Worm (Caenorhabditis elegans): ENCODE measurements around the gene ubxn-3.

ubxn-3 gene

ce11 chrII:176622-177021 lies 43.8 kb downstream of the ubxn-3 start (continued):
- TF ChIP-seq bed-2 (GFP tag; IDR thresholded peaks at IDR 0.05) (no peak), madf-6 (GFP tag; IDR thresholded peaks at IDR 0.05) (no peak), lin-35 (GFP tag; optimal IDR thresholded peaks at IDR 0.05) (no peak), F23B12.7 (tag; optimal IDR thresholded peaks at IDR 0.05; ENCODE audit: insufficient read depth) (no peak)

- no peak for TF ChIP-seq ZK185.1 (tag; optimal IDR thresholded peaks at IDR 0.05; ENCODE audit: poor library complexity, severe bottlenecking)
- TF ChIP-seq dox-1 (GFP tag; IDR thresholded peaks at IDR 0.05), result no peak
- TF ChIP-seq ccch-3 (GFP tag; optimal IDR thresholded peaks at IDR 0.05), result no peak
- no peak for TF ChIP-seq hrde-1 (tag; optimal IDR thresholded peaks at IDR 0.05; ENCODE audit: borderline replicate concordance)
- no peak for TF ChIP-seq sptf-2 (GFP tag; optimal IDR thresholded peaks at IDR 0.05)
- no peak for TF ChIP-seq K11D2.4 (GFP tag; IDR thresholded peaks at IDR 0.05)
These were observed 44.6 kb downstream of the ubxn-3 start, which contains the start of gene T01D1.3 for ce11 chrII:175868-176267. Gene T01D1.3 (minus strand): TSS chrII:175968.

ce11 chrII:173679-174078 lies 46.8 kb downstream of the ubxn-3 start, which contains the start of gene T01D1.7:
Gene T01D1.7 (minus strand): TSS chrII:173779.
- TF ChIP-seq ets-4 (GFP tag; optimal IDR thresholded peaks at IDR 0.05), result no peak
- no peak for TF ChIP-seq unc-62 (GFP tag; optimal IDR thresholded peaks at IDR 0.05)
- TF ChIP-seq T26A5.8 (tag; optimal IDR thresholded peaks at IDR 0.05), result no peak
- TF ChIP-seq ceh-79 (tag; optimal IDR thresholded peaks at IDR 0.05), result no peak
- no peak for TF ChIP-seq lin-35 (GFP tag; optimal IDR thresholded peaks at IDR 0.05)
- TF ChIP-seq nfyb-1 (GFP tag; IDR thresholded peaks at IDR 0.05), result no peak
- no peak for TF ChIP-seq somi-1 (GFP tag; optimal IDR thresholded peaks at IDR 0.05)
- no peak for TF ChIP-seq rcor-1 (GFP tag; IDR thresholded peaks at IDR 0.05)
- no peak for TF ChIP-seq attf-5 (GFP tag; optimal IDR thresholded peaks at IDR 0.05)
- no peak for TF ChIP-seq pha-4 (tag; optimal IDR thresholded peaks at IDR 0.05)
- TF ChIP-seq ztf-22 (GFP tag; optimal IDR thresholded peaks at IDR 0.05), result no peak
- TF ChIP-seq die-1 (tag; optimal IDR thresholded peaks at IDR 0.05), result no peak
- TF ChIP-seq ceh-58 (GFP tag; IDR thresholded peaks at IDR 0.05), result no peak

Data from whole organism, young adult.